Worm (Caenorhabditis elegans) whole organism, late embryonic: ENCODE data around the gene T03G11.10.

Source experiments
- K02D7.2 ChIP-seq: sonication (generic microtip); optimal IDR thresholded peaks from 2 replicates; lab custom pipeline; 2017; ENCODE audit warnings: mild to moderate bottlenecking, missing genetic modification characterization, missing compliant biosample characterization
- unc-3 ChIP-seq, 2 experiments: fragments of 200-800 bp in 1 of 2; sonication (Bioruptor generic) in 1 of 2; sonication (generic microtip) in 1 of 2; conservative IDR thresholded peaks in 1 of 2; optimal IDR thresholded peaks in 1 of 2; 2 replicates each; pipeline versions ENCODE4 v1.3.6 to Lab custom; 2016 to 2022; ENCODE audit warnings: missing compliant biosample characterization in 2 of 2, missing genetic modification characterization in 2 of 2, missing genetic modification reagents in 1 of 2

DNA sequence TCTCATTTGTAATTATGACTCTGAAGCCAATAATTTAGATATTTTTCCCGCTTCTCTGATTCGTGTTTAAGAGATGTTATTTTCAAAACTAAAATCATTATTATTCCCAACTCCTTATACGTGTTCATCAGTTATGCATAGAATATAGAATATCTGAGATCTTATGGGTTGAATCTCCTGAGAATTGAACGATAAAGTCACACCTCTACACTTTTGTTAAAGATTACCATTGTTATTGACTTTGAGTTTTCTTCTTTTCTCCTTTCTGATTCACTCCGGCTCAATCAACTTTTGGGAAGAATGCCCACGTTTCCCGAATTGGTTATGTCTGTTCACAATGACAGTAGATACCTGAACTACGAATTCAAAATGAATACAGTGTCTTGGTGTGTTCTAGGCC lies 8.9 kb upstream of the T03G11.10 start, which contains the start of gene sru-48:
- TF ChIP-seq unc-3 (GFP tag; conservative IDR thresholded peaks at IDR 0.05; lab: Robert Waterston, UW) (no peak), unc-3 (tag; optimal IDR thresholded peaks at IDR 0.05; lab: Kevin White, UChicago) (no peak), K02D7.2 (tag; lab: Kevin White, UChicago) (no peak)
